Worm (Caenorhabditis elegans) whole organism, mixed stage, embryonic: ENCODE results near the gene cyp-25A6.
A peak's percentile ranks its signal among the peaks of the same experiment; 100 is the strongest.

Experiments
- M03D4.4 ChIP-seq: sonication (generic microtip); optimal IDR thresholded peaks from 2 replicates; lab custom pipeline; 2017; ENCODE audit warnings: mild to moderate bottlenecking, missing genetic modification characterization, missing compliant biosample characterization
- bed-3 ChIP-seq: fragments of 200-800 bp; sonication (Bioruptor generic); optimal IDR thresholded peaks from 3 replicates; lab custom pipeline; 2018; ENCODE audit warnings: mild to moderate bottlenecking, missing genetic modification characterization, moderate library complexity, missing compliant biosample characterization
- blmp-1 ChIP-seq: fragments of 150-350 bp; optimal IDR thresholded peaks from 2 replicates; lab custom pipeline; 2014; ENCODE audit warnings: missing biosample characterization, missing genetic modification characterization
- ceh-39 ChIP-seq: fragments of 150-350 bp; optimal IDR thresholded peaks from 2 replicates; lab custom pipeline; 2014; ENCODE audit warnings: missing biosample characterization, missing genetic modification characterization
- ceh-43 ChIP-seq: fragments of 200-800 bp; sonication (Bioruptor generic); optimal IDR thresholded peaks from 2 replicates; lab custom pipeline; 2018; ENCODE audit warnings: mild to moderate bottlenecking, missing genetic modification characterization, moderate library complexity, missing compliant biosample characterization
- ceh-83 ChIP-seq: fragments of 200-800 bp; sonication (Bioruptor generic); optimal IDR thresholded peaks from 2 replicates; lab custom pipeline; 2018; ENCODE audit warnings: mild to moderate bottlenecking, missing genetic modification characterization, missing compliant biosample characterization
- ces-1 ChIP-seq: fragments of 150-350 bp; optimal IDR thresholded peaks from 2 replicates; lab custom pipeline; 2014; ENCODE audit warnings: missing biosample characterization, missing genetic modification reagents, missing genetic modification characterization
- cnd-1 ChIP-seq: fragments of 200-800 bp; sonication (Bioruptor generic); optimal IDR thresholded peaks from 2 replicates; lab custom pipeline; 2018; ENCODE audit warnings: mild to moderate bottlenecking, missing genetic modification characterization, missing compliant biosample characterization
- drap-1 ChIP-seq: fragments of 200-800 bp; sonication (Bioruptor generic); optimal IDR thresholded peaks from 3 replicates; lab custom pipeline; 2018; ENCODE audit warnings: mild to moderate bottlenecking, missing genetic modification characterization, missing compliant biosample characterization
- elt-1 ChIP-seq: sonication (generic microtip); optimal IDR thresholded peaks from 2 replicates; lab custom pipeline; 2017; ENCODE audit warnings: missing genetic modification characterization, mild to moderate bottlenecking, missing compliant biosample characterization, antibody characterized with exemption, moderate library complexity, borderline replicate concordance; ENCODE audit not compliant: insufficient read depth
- elt-3 ChIP-seq: fragments of 150-350 bp; optimal IDR thresholded peaks from 2 replicates; lab custom pipeline; 2014; ENCODE audit warnings: missing biosample characterization, missing genetic modification characterization
- flh-1 ChIP-seq: fragments of 200-800 bp; sonication (Bioruptor generic); optimal IDR thresholded peaks from 2 replicates; lab custom pipeline; 2018; ENCODE audit warnings: mild to moderate bottlenecking, missing genetic modification characterization, moderate library complexity, missing compliant biosample characterization
- ham-2 ChIP-seq: fragments of 200-800 bp; sonication (Bioruptor generic); optimal IDR thresholded peaks from 2 replicates; lab custom pipeline; 2018; ENCODE audit warnings: mild to moderate bottlenecking, missing genetic modification characterization, missing compliant biosample characterization
- hlh-1 ChIP-seq: fragments of 150-350 bp; optimal IDR thresholded peaks from 2 replicates; lab custom pipeline; 2014; ENCODE audit warnings: missing biosample characterization, missing genetic modification reagents, missing genetic modification characterization
- lin-13 ChIP-seq: fragments of 150-350 bp; optimal IDR thresholded peaks from 2 replicates; lab custom pipeline; 2014; ENCODE audit warnings: missing biosample characterization, missing genetic modification characterization
- lin-32 ChIP-seq: fragments of 200-800 bp; sonication (Bioruptor generic); optimal IDR thresholded peaks from 2 replicates; lab custom pipeline; 2018; ENCODE audit warnings: mild to moderate bottlenecking, missing genetic modification characterization, missing compliant biosample characterization
- lsy-2 ChIP-seq: fragments of 150-350 bp; optimal IDR thresholded peaks from 2 replicates; lab custom pipeline; 2014; ENCODE audit warnings: missing biosample characterization, missing genetic modification characterization
- mab-5 ChIP-seq: fragments of 150-350 bp; optimal IDR thresholded peaks from 2 replicates; lab custom pipeline; 2014; ENCODE audit warnings: missing biosample characterization, missing genetic modification characterization
- mep-1 ChIP-seq: fragments of 150-350 bp; optimal IDR thresholded peaks from 2 replicates; lab custom pipeline; 2017; ENCODE audit warnings: missing biosample characterization, missing genetic modification reagents, missing genetic modification characterization, inconsistent platforms
- mls-2 ChIP-seq: sonication (generic microtip); optimal IDR thresholded peaks from 2 replicates; lab custom pipeline; 2016; ENCODE audit warnings: mild to moderate bottlenecking, missing genetic modification characterization, moderate library complexity, missing compliant biosample characterization
- nhr-12 ChIP-seq: fragments of 150-350 bp; optimal IDR thresholded peaks from 2 replicates; lab custom pipeline; 2014; ENCODE audit warnings: missing biosample characterization, missing genetic modification characterization
- nhr-2 ChIP-seq: fragments of 150-350 bp; optimal IDR thresholded peaks from 2 replicates; lab custom pipeline; 2014; ENCODE audit warnings: missing biosample characterization, missing genetic modification characterization
- nhr-28 ChIP-seq: fragments of 150-350 bp; optimal IDR thresholded peaks from 2 replicates; lab custom pipeline; 2014; ENCODE audit warnings: missing biosample characterization, missing genetic modification characterization
- pha-4 ChIP-seq: fragments of 150-350 bp; optimal IDR thresholded peaks from 2 replicates; lab custom pipeline; 2018; ENCODE audit warnings: missing biosample characterization, missing genetic modification reagents, missing genetic modification characterization
- sem-2 ChIP-seq: fragments of 200-800 bp; sonication (Bioruptor generic); optimal IDR thresholded peaks from 2 replicates; lab custom pipeline; 2018; ENCODE audit warnings: mild to moderate bottlenecking, missing genetic modification characterization, missing compliant biosample characterization
- sptf-1 ChIP-seq: sonication (generic microtip); optimal IDR thresholded peaks from 2 replicates; lab custom pipeline; 2017; ENCODE audit warnings: mild to moderate bottlenecking, missing genetic modification characterization, moderate library complexity, missing compliant biosample characterization
- tbx-8 ChIP-seq: fragments of 200-800 bp; sonication (Bioruptor generic); optimal IDR thresholded peaks from 2 replicates; lab custom pipeline; 2018; ENCODE audit warnings: mild to moderate bottlenecking, missing genetic modification characterization, moderate library complexity, missing compliant biosample characterization
- unc-120 ChIP-seq: sonication (generic microtip); optimal IDR thresholded peaks from 2 replicates; lab custom pipeline; 2017; ENCODE audit warnings: missing genetic modification characterization, missing compliant biosample characterization; ENCODE audit not compliant: poor library complexity, severe bottlenecking
- unc-39 ChIP-seq: fragments of 150-350 bp; optimal IDR thresholded peaks from 2 replicates; lab custom pipeline; 2014; ENCODE audit warnings: missing biosample characterization, missing genetic modification characterization
- unc-62 ChIP-seq: fragments of 150-350 bp; optimal IDR thresholded peaks from 2 replicates; lab custom pipeline; 2014; ENCODE audit warnings: missing biosample characterization, missing genetic modification reagents, missing genetic modification characterization
- ztf-11 ChIP-seq: fragments of 150-350 bp; optimal IDR thresholded peaks from 2 replicates; lab custom pipeline; 2014; ENCODE audit warnings: missing biosample characterization, missing genetic modification characterization

The cyp-25A6 gene

DNA sequence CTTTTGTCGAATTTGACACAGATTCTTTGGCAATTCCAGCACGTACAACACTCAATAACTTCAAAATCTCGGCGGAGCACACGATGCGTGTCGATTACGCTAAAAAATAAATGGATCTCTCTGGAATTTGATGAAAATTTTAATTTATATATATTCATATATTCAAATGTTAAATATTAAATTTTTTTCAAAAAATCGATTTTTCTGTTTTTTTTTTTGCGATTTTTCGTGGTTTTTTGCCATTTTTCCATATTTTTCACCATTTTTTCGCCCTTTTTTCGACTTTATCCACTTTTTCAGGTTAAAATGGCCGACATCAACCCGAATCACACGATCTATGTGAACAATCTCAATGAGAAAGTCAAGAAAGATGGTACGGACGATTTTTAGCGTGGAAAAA lies 23.5 kb upstream of the cyp-25A6 start, which contains the start of gene rnp-3:
Gene rnp-3 (plus strand): TSS at position 301 of the 400 bp plus-strand sequence.
- TF ChIP-seq pha-4 (tag; lab: Kevin White, UChicago) (no peak), unc-120 (tag; lab: Kevin White, UChicago) (no peak), hlh-1 (no peak), drap-1 (GFP tag; lab: Kevin White, UChicago) (no peak), nhr-12 (no peak), nhr-2 (tag; lab: Kevin White, UChicago) (no peak), mls-2 (tag; lab: Kevin White, UChicago) (no peak), ces-1 (no peak), ztf-11 (tag; lab: Kevin White, UChicago) (no peak), elt-1 (tag; lab: Kevin White, UChicago) (no peak), cnd-1 (tag; lab: Kevin White, UChicago) (no peak), nhr-28 (tag; lab: Kevin White, UChicago) (no peak), mep-1 (tag; lab: Kevin White, UChicago) (no peak), sptf-1 (no peak), ceh-43 (GFP tag; lab: Kevin White, UChicago) (no peak)

DNA sequence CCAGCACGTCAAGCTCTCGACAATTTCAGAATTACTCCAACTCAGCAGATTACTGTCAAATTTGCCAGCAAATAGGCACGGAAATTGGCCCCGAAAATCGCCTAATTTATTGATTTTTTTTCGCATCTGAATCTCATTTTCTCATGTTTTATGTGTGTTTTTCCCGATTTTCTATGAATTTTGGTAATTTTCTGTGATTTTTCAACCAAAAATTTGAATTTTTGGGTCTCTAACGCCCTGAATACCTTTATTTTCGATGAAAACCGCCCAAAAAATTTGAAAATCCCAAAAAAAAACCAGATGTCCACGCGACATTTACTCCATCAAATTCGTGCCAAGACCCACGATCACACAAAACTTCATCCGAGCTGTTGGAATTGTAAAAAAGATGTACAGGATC lies 21.2 kb upstream of the cyp-25A6 start, which contains the start of gene dnj-15:
Gene dnj-15 (plus strand): TSS at position 301 of the 400 bp plus-strand sequence.
- TF ChIP-seq nhr-28 (tag; lab: Kevin White, UChicago) = no peak
- no peak for TF ChIP-seq bed-3 (GFP tag; lab: Kevin White, UChicago)
- no peak for TF ChIP-seq tbx-8 (GFP tag; lab: Kevin White, UChicago)
- no peak for TF ChIP-seq sem-2 (GFP tag; lab: Kevin White, UChicago)
- no peak for TF ChIP-seq hlh-1
- TF ChIP-seq lin-13 (tag; lab: Kevin White, UChicago) = no peak
- no peak for TF ChIP-seq lin-32 (GFP tag; lab: Kevin White, UChicago)
- TF ChIP-seq unc-62 (GFP tag; lab: Kevin White, UChicago) = no peak
- TF ChIP-seq M03D4.4 (tag; lab: Kevin White, UChicago) = no peak

DNA sequence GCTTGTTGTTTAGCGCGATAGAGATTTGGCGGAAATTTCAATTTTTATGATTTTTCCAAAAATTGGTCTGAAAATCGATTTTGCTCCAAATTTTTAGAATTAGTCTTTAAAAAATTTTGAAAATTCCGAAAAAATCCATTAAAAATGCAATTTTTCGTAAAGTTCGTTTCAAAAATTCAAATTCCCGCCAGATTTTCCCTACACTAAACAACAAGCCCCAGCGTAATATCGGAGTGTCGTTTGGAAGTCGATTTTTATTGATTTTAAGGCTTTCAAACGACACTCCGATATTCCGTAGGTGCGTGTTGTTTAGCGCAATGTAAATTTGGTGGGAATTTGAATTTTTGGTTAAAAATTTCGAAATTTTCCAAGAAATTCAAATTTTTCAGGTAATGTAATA lies 20.6 kb upstream of the cyp-25A6 start:
- TF ChIP-seq mls-2 (tag; lab: Kevin White, UChicago) (no peak), ceh-43 (GFP tag; lab: Kevin White, UChicago) (no peak), nhr-2 (tag; lab: Kevin White, UChicago) (no peak), unc-39 (tag; lab: Kevin White, UChicago) (no peak), unc-62 (GFP tag; lab: Kevin White, UChicago) (no peak)

DNA sequence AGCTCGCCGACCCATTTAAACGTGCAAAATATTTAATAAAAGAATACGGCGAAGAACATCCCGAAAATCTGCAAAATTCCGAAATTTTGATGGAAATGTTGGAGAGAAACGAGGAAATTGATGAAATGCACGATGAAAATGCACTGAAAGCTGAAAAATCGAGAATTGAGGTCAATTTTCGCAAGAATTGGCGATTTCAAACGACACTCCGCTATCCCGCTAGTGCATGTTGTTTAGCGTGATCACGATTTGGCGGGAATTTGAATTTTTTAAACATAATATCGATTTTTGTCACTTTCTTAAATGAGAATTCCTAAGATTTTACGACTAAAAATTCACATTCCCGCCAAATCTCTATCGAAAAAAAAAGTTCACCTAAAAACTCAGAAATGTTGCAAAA lies 19.7 kb upstream of the cyp-25A6 start:
- TF ChIP-seq blmp-1 (tag; lab: Kevin White, UChicago) (no peak), ham-2 (GFP tag; lab: Kevin White, UChicago) (no peak), lsy-2 (no peak), unc-120 (tag; lab: Kevin White, UChicago) (no peak), unc-62 (GFP tag; lab: Kevin White, UChicago) (no peak), sptf-1 (no peak), elt-1 (tag; lab: Kevin White, UChicago) (no peak), flh-1 (GFP tag; lab: Kevin White, UChicago) (no peak), M03D4.4 (tag; lab: Kevin White, UChicago) (no peak), bed-3 (GFP tag; lab: Kevin White, UChicago) (no peak), tbx-8 (GFP tag; lab: Kevin White, UChicago) (no peak), lin-13 (tag; lab: Kevin White, UChicago) (no peak), lin-32 (GFP tag; lab: Kevin White, UChicago) (no peak), nhr-28 (tag; lab: Kevin White, UChicago) (no peak), mab-5 (tag; lab: Kevin White, UChicago) (no peak), ceh-39 (tag; lab: Kevin White, UChicago) (no peak), elt-3 (tag; lab: Kevin White, UChicago) (no peak), ces-1 (no peak), ztf-11 (tag; lab: Kevin White, UChicago) (no peak)

DNA sequence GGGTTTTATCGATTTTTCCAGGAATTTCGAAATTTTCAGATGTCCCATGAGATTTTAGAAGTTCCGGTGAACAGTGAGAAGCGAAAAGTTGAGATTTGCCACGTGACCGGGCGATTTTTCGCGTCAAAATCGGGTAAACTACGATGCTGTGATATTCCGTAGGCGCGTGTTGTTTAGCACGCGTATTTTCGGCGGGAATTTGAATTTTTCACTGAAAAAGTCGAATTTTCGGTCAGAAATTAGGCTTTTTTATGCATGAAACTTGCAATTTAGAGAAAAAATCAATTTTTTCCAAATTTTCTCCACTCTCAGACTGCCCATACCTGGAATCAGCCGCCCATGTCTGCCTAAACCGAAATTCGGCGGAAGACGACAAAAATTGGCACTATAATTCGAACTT lies 18.8 kb upstream of the cyp-25A6 start, which contains the start of gene tsen-34:
Gene tsen-34 (plus strand): TSS at position 34 of the 400 bp plus-strand sequence.
- TF ChIP-seq mls-2 (tag; lab: Kevin White, UChicago) (no peak), ceh-83 (GFP tag; lab: Kevin White, UChicago) (peak; percentile 2)
